Worm (Caenorhabditis elegans) whole organism, young adult: ENCODE results near the gene cah-1.

Experiments
- B0261.1 ChIP-seq: sonication (generic microtip); optimal IDR thresholded peaks from 2 replicates; lab custom pipeline; 2016; ENCODE audit warnings: mild to moderate bottlenecking, missing genetic modification characterization, moderate library complexity, missing compliant biosample characterization
- B0336.3 ChIP-seq: fragments of 200-800 bp; sonication (Bioruptor generic); IDR thresholded peaks from 2 replicates; pipeline ENCODE4 v1.3.6; 2022; ENCODE audit warnings: missing genetic modification characterization, missing compliant biosample characterization
- C06A6.2 ChIP-seq: fragments of 200-800 bp; sonication (Bioruptor generic); conservative IDR thresholded peaks from 2 replicates; pipeline ENCODE4 v1.3.6; 2022; ENCODE audit warnings: missing genetic modification characterization, missing compliant biosample characterization
- F22D6.2 ChIP-seq: sonication (generic microtip); optimal IDR thresholded peaks from 2 replicates; lab custom pipeline; 2016; ENCODE audit warnings: mild to moderate bottlenecking, missing genetic modification characterization, missing compliant biosample characterization
- F23B12.7 ChIP-seq: sonication (generic microtip); optimal IDR thresholded peaks from 2 replicates; lab custom pipeline; 2017; ENCODE audit warnings: missing genetic modification characterization, mild to moderate bottlenecking, missing compliant biosample characterization, antibody characterized with exemption, moderate library complexity; ENCODE audit not compliant: insufficient read depth
- Y67H2A.10 ChIP-seq: fragments of 200-800 bp; sonication (Bioruptor generic); conservative IDR thresholded peaks from 2 replicates; pipeline ENCODE4 v1.3.6; 2022; ENCODE audit warnings: missing genetic modification reagents, missing genetic modification characterization, missing compliant biosample characterization
- ZK185.1 ChIP-seq: sonication (generic microtip); optimal IDR thresholded peaks from 2 replicates; lab custom pipeline; 2016; ENCODE audit warnings: mild to moderate bottlenecking, missing genetic modification characterization, missing compliant biosample characterization; ENCODE audit not compliant: poor library complexity, severe bottlenecking
- aptf-3 ChIP-seq: fragments of 200-800 bp; sonication (Bioruptor generic); IDR thresholded peaks from 2 replicates; pipeline ENCODE4 v1.3.6; 2022; ENCODE audit warnings: missing genetic modification characterization, missing compliant biosample characterization
- attf-5 ChIP-seq: fragments of 200-800 bp; sonication (Bioruptor generic); optimal IDR thresholded peaks from 2 replicates; lab custom pipeline; 2018; ENCODE audit warnings: mild to moderate bottlenecking, missing genetic modification characterization, missing compliant biosample characterization
- ccch-3 ChIP-seq: fragments of 200-800 bp; sonication (Bioruptor generic); optimal IDR thresholded peaks from 2 replicates; lab custom pipeline; 2018; ENCODE audit warnings: mild to moderate bottlenecking, missing genetic modification characterization, missing compliant biosample characterization
- ceh-40 ChIP-seq: fragments of 200-800 bp; sonication (Bioruptor generic); IDR thresholded peaks from 2 replicates; pipeline ENCODE4 v1.3.6; 2022; ENCODE audit warnings: missing genetic modification characterization, missing compliant biosample characterization
- dox-1 ChIP-seq: fragments of 200-800 bp; sonication (Bioruptor generic); IDR thresholded peaks from 2 replicates; pipeline ENCODE4 v1.3.6; 2022; ENCODE audit warnings: missing genetic modification reagents, missing genetic modification characterization, missing compliant biosample characterization
- dpff-1 ChIP-seq: sonication (generic microtip); optimal IDR thresholded peaks from 2 replicates; lab custom pipeline; 2017; ENCODE audit warnings: mild to moderate bottlenecking, missing genetic modification characterization, missing compliant biosample characterization
- dpl-1 ChIP-seq: fragments of 150-350 bp; optimal IDR thresholded peaks from 2 replicates; lab custom pipeline; 2014; ENCODE audit warnings: missing biosample characterization, missing genetic modification reagents, missing genetic modification characterization
- efl-1 ChIP-seq: fragments of 150-350 bp; optimal IDR thresholded peaks from 2 replicates; lab custom pipeline; 2014; ENCODE audit warnings: missing biosample characterization, missing genetic modification reagents, missing genetic modification characterization
- egrh-3 ChIP-seq: fragments of 200-800 bp; sonication (Bioruptor generic); IDR thresholded peaks from 2 replicates; pipeline ENCODE4 v1.3.6; 2022; ENCODE audit warnings: missing genetic modification reagents, missing genetic modification characterization, missing compliant biosample characterization
- ekl-4 ChIP-seq: fragments of 200-800 bp; sonication (Bioruptor generic); IDR thresholded peaks from 2 replicates; pipeline ENCODE4 v1.3.6; 2022; ENCODE audit warnings: missing genetic modification reagents, missing genetic modification characterization, missing compliant biosample characterization
- ets-4 ChIP-seq: fragments of 200-800 bp; sonication (Bioruptor generic); optimal IDR thresholded peaks from 2 replicates; lab custom pipeline; 2018; ENCODE audit warnings: mild to moderate bottlenecking, missing genetic modification characterization, missing compliant biosample characterization
- hmg-1.2 ChIP-seq: fragments of 200-800 bp; sonication (Bioruptor generic); IDR thresholded peaks from 2 replicates; pipeline ENCODE4 v1.3.6; 2022; ENCODE audit warnings: missing genetic modification reagents, missing genetic modification characterization, missing compliant biosample characterization
- lin-35 ChIP-seq, 3 experiments: fragments of 150-350 bp in 2 of 3; sonication (generic microtip) in 1 of 3; optimal IDR thresholded peaks; 2 replicates each; lab custom pipeline; 2014 to 2018; ENCODE audit warnings: missing biosample characterization in 3 of 3, missing genetic modification characterization in 3 of 3, missing genetic modification reagents in 3 of 3
- lin-40 ChIP-seq: sonication (generic microtip); optimal IDR thresholded peaks from 2 replicates; lab custom pipeline; 2016; ENCODE audit warnings: missing genetic modification characterization, mild to moderate bottlenecking, missing compliant biosample characterization, missing genotype, missing genetic modification reagents
- lsl-1 ChIP-seq: fragments of 200-800 bp; sonication (Bioruptor generic); optimal IDR thresholded peaks from 2 replicates; lab custom pipeline; 2018; ENCODE audit warnings: mild to moderate bottlenecking, missing genetic modification characterization, moderate library complexity, missing compliant biosample characterization
- madf-6 ChIP-seq: fragments of 200-800 bp; sonication (Bioruptor generic); IDR thresholded peaks from 2 replicates; pipeline ENCODE4 v1.3.6; 2022; ENCODE audit warnings: missing genetic modification reagents, missing genetic modification characterization, missing compliant biosample characterization
- madf-8 ChIP-seq: fragments of 200-800 bp; sonication (Bioruptor generic); conservative IDR thresholded peaks from 2 replicates; pipeline ENCODE4 v1.3.6; 2022; ENCODE audit warnings: missing genetic modification reagents, missing genetic modification characterization, missing compliant biosample characterization
- mcd-1 ChIP-seq: fragments of 200-800 bp; sonication (Bioruptor generic); IDR thresholded peaks from 2 replicates; pipeline ENCODE4 v1.3.6; 2022; ENCODE audit warnings: missing genetic modification reagents, missing genetic modification characterization, missing compliant biosample characterization
- mel-28 ChIP-seq: sonication (generic microtip); optimal IDR thresholded peaks from 2 replicates; lab custom pipeline; 2016; ENCODE audit warnings: borderline replicate concordance, mild to moderate bottlenecking, missing genetic modification characterization, missing compliant biosample characterization
- nhr-120 ChIP-seq: fragments of 200-800 bp; sonication (Bioruptor generic); IDR thresholded peaks from 2 replicates; pipeline ENCODE4 v1.3.6; 2022; ENCODE audit warnings: missing genetic modification characterization, missing compliant biosample characterization
- nhr-80 ChIP-seq: sonication (generic microtip); optimal IDR thresholded peaks from 2 replicates; lab custom pipeline; 2016; ENCODE audit warnings: missing genetic modification characterization, missing compliant biosample characterization
- pbrm-1 ChIP-seq: fragments of 200-800 bp; sonication (Bioruptor generic); IDR thresholded peaks from 2 replicates; pipeline ENCODE4 v1.3.6; 2022; ENCODE audit warnings: missing genetic modification reagents, missing genetic modification characterization, missing compliant biosample characterization
- snpc-1.1 ChIP-seq: sonication (generic microtip); optimal IDR thresholded peaks from 2 replicates; lab custom pipeline; 2017; ENCODE audit warnings: missing genetic modification characterization, mild to moderate bottlenecking, missing compliant biosample characterization, antibody characterized with exemption, moderate library complexity, missing genotype, missing genetic modification reagents; ENCODE audit not compliant: insufficient read depth
- snpc-4 ChIP-seq, 5 experiments: fragments of 150-350 bp in 1 of 5; sonication (generic microtip) in 4 of 5; optimal IDR thresholded peaks; 2 replicates each; lab custom pipeline; 2014 to 2018; ENCODE audit warnings: missing genetic modification characterization in 5 of 5, missing biosample characterization in 3 of 5, antibody characterized with exemption in 2 of 5, mild to moderate bottlenecking in 2 of 5, missing compliant biosample characterization in 2 of 5, missing genotype in 2 of 5, moderate library complexity in 2 of 5, missing genetic modification reagents in 1 of 5
- unc-62 ChIP-seq: fragments of 150-350 bp; optimal IDR thresholded peaks from 2 replicates; lab custom pipeline; 2014; ENCODE audit warnings: missing biosample characterization, missing genetic modification reagents, missing genetic modification characterization
- xnd-1 ChIP-seq: sonication (generic microtip); optimal IDR thresholded peaks from 2 replicates; lab custom pipeline; 2016; ENCODE audit warnings: missing genotype, missing genetic modification reagents, missing genetic modification characterization, missing compliant biosample characterization
- zfh-2 ChIP-seq: fragments of 200-800 bp; sonication (Bioruptor generic); conservative IDR thresholded peaks from 2 replicates; pipeline ENCODE4 v1.3.6; 2022; ENCODE audit warnings: missing genetic modification reagents, missing genetic modification characterization, missing compliant biosample characterization
- zim-3 ChIP-seq: sonication (generic microtip); optimal IDR thresholded peaks from 2 replicates; lab custom pipeline; 2017; ENCODE audit warnings: mild to moderate bottlenecking, missing genetic modification characterization, moderate library complexity, missing compliant biosample characterization
- ztf-18 ChIP-seq: sonication (generic microtip); optimal IDR thresholded peaks from 2 replicates; lab custom pipeline; 2016; ENCODE audit warnings: missing genotype, mild to moderate bottlenecking, missing genetic modification characterization, missing compliant biosample characterization

cah-1 gene

DNA sequence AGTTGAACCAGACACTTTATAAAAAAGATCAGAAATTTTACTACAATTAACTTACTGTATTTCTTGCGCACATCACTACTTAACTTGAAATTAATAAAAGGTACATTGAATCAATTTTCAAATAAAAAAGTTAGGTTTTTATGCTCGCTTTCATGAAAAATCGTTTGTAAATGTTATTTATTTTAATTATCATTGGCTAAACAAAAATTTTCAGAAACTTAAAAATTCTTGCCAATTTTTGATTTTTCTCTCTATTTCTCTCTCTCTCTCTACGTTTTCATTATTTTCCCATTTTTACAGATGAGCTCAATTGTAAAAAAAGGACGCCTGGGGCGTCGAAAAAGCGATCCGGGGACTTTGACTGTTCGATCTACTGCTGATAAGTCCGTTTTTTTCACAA lies 24.0 kb upstream of the cah-1 start, which contains the start of gene sax-2:
sax-2 (plus strand) TSS at position 301 of the 400 bp plus-strand sequence.
- no peak for TF ChIP-seq ccch-3
- no peak for TF ChIP-seq mel-28 (tag; lab: Kevin White, UChicago)
- TF ChIP-seq xnd-1 (tag; lab: Kevin White, UChicago): no peak
- no peak for TF ChIP-seq mcd-1 (GFP tag; lab: Robert Waterston, UW)
- no peak for TF ChIP-seq nhr-120 (GFP tag; lab: Robert Waterston, UW)
- no peak for TF ChIP-seq snpc-1.1 (tag; lab: Kevin White, UChicago)
- no peak for TF ChIP-seq ceh-40 (GFP tag; lab: Robert Waterston, UW)
- no peak for TF ChIP-seq dox-1 (GFP tag; lab: Robert Waterston, UW)
- no peak for TF ChIP-seq lin-40 (tag; lab: Kevin White, UChicago)
- no peak for TF ChIP-seq lin-35 (GFP tag; optimal IDR thresholded peaks at IDR 0.05; lab: Kevin White, UChicago)
- TF ChIP-seq zim-3 (tag; lab: Kevin White, UChicago): no peak
- no peak for TF ChIP-seq F23B12.7

ce11 chrIII:5108746-5109145 lies 23.3 kb upstream of the cah-1 start:
- TF ChIP-seq madf-6 (peak; percentile 57; the same call in 1 of the 2 replicates), madf-8 (0 out of 2 replicates have a peak, but pooled peaks have one; percentile 28), ztf-18 (tag; lab: Kevin White, UChicago) (peak; percentile 30), unc-62 (GFP tag; lab: Kevin White, UChicago) (no peak), snpc-4 (GFP tag; optimal IDR thresholded peaks at IDR 0.05; lab: Kevin White, UChicago) (no peak), snpc-4 (tag; optimal IDR thresholded peaks at IDR 0.05; lab: Kevin White, UChicago) (peak in 1 of 4 experiments; percentile 42), mcd-1 (GFP tag; lab: Robert Waterston, UW) (peak; percentile 45), F22D6.2 (tag; lab: Kevin White, UChicago) (no peak), pbrm-1 (GFP tag; lab: Robert Waterston, UW) (no peak), lsl-1 (GFP tag; lab: Kevin White, UChicago) (no peak), ekl-4 (GFP tag; lab: Robert Waterston, UW) (0 out of 2 replicates have a peak, but pooled peaks have one; percentile 13), ets-4 (GFP tag; lab: Kevin White, UChicago) (no peak), aptf-3 (GFP tag; lab: Robert Waterston, UW) (no peak), nhr-80 (tag; lab: Kevin White, UChicago) (peak; percentile 47), attf-5 (GFP tag; lab: Kevin White, UChicago) (peak; percentile 68), dpl-1 (GFP tag; lab: Kevin White, UChicago) (no peak), C06A6.2 (GFP tag; lab: Robert Waterston, UW) (no peak), ZK185.1 (peak; percentile 47), B0336.3 (no peak), hmg-1.2 (GFP tag; lab: Robert Waterston, UW) (peak; percentile 79), F23B12.7 (peak; percentile 5), efl-1 (GFP tag; lab: Kevin White, UChicago) (peak; percentile 23)

ce11 chrIII:5107959-5108358 lies 22.5 kb upstream of the cah-1 start:
- TF ChIP-seq B0261.1 (tag; lab: Kevin White, UChicago) (no peak), F23B12.7 (no peak), dpff-1 (no peak), Y67H2A.10 (GFP tag; lab: Robert Waterston, UW) (no peak), zfh-2 (GFP tag; lab: Robert Waterston, UW) (peak; percentile 83), attf-5 (GFP tag; lab: Kevin White, UChicago) (no peak), egrh-3 (GFP tag; lab: Robert Waterston, UW) (peak; percentile 62; the same call in 1 of the 2 replicates)
